Fruit fly (Drosophila melanogaster): ENCODE measurements around the gene CG7246.
A peak's percentile ranks its signal among the peaks of the same experiment; 100 is the strongest.

Gene CG7246

DNA sequence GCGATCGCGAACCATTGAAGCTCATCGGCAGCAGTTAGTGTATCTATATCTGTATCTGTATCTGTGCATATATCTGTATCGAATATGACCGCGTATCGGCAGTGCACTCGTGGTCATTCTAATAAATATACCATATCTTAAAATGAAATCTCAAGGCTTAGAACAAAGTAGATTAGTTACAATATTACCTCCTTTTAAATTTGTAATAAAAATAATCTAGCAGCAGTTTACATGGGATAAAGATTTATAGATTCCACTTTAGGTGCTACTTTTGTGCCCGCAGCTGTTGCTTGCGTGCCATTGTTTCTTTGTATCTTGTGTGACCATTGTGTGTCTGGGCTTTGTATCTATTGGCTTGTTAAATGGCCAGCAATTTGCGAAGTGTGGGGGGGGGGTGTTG lies 20.8 kb downstream of the CG7246 start (continued):
- TF ChIP-seq sc (optimal IDR thresholded peaks at IDR 0.05) (no peak), sc (GFP tag; optimal IDR thresholded peaks at IDR 0.05) (peak; percentile 11), CG3726 (GFP tag; IDR thresholded peaks at IDR 0.05) (peak; percentile 59; the same call in 1 of the 3 replicates), wor (GFP tag; IDR thresholded peaks at IDR 0.05) (peak; percentile 62), CG33557 (GFP tag; optimal IDR thresholded peaks at IDR 0.05) (no peak), CG15601 (tag; optimal IDR thresholded peaks at IDR 0.05) (peak; percentile 68), rib (GFP tag; IDR thresholded peaks at IDR 0.05) (no peak), tgo (GFP tag; IDR thresholded peaks at IDR 0.05) (peak; percentile 76), CG1529 (GFP tag; optimal IDR thresholded peaks at IDR 0.05) (peak; percentile 68), kay (GFP tag; optimal IDR thresholded peaks at IDR 0.05) (no peak), gce (GFP tag; IDR thresholded peaks at IDR 0.05) (peak; percentile 46; the same call in 1 of the 3 replicates), Nf-YB (GFP tag; optimal IDR thresholded peaks at IDR 0.05) (peak; percentile 56), vvl (GFP tag; IDR thresholded peaks at IDR 0.05) (peak; percentile 86), CG14710 (tag; optimal IDR thresholded peaks at IDR 0.05) (peak; percentile 43), Tbp (GFP tag; optimal IDR thresholded peaks at IDR 0.05) (no peak), dan (GFP tag; IDR thresholded peaks at IDR 0.05) (no peak), lmd (GFP tag; IDR thresholded peaks at IDR 0.05) (peak; percentile 76), kni (GFP tag; optimal IDR thresholded peaks at IDR 0.05) (no peak), Dad (GFP tag; optimal IDR thresholded peaks at IDR 0.05) (no peak), MBD-R2 (GFP tag; IDR thresholded peaks at IDR 0.05) (peak; percentile 25; the same call in 1 of the 2 replicates), CoRest (tag; optimal IDR thresholded peaks at IDR 0.05) (peak; percentile 82), CG43689 (GFP tag; IDR thresholded peaks at IDR 0.05) (peak; percentile 54), gcm2 (GFP tag; optimal IDR thresholded peaks at IDR 0.05) (peak; percentile 22), HLH4C (GFP tag; IDR thresholded peaks at IDR 0.05; ENCODE audit: partially characterized antibody) (no peak), lilli (GFP tag; optimal IDR thresholded peaks at IDR 0.05) (peak; percentile 53), yki (optimal IDR thresholded peaks at IDR 0.05) (no peak), Camta (GFP tag; optimal IDR thresholded peaks at IDR 0.05) (peak; percentile 52), CG14014 (GFP tag; IDR thresholded peaks at IDR 0.05) (peak; percentile 51; the same call in 1 of the 2 replicates), CG8290 (GFP tag; optimal IDR thresholded peaks at IDR 0.05) (no peak), CG8290 (tag; optimal IDR thresholded peaks at IDR 0.05) (no peak), ato (GFP tag; IDR thresholded peaks at IDR 0.05; ENCODE audit: partially characterized antibody) (no peak), BtbVII (GFP tag; optimal IDR thresholded peaks at IDR 0.05) (peak; percentile 44), CG8359 (GFP tag; optimal IDR thresholded peaks at IDR 0.05; ENCODE audit: borderline replicate concordance) (no peak), tin (GFP tag; optimal IDR thresholded peaks at IDR 0.05) (peak; percentile 52), pros (GFP tag; optimal IDR thresholded peaks at IDR 0.05) (no peak), Sry-β (GFP tag; optimal IDR thresholded peaks at IDR 0.05) (no peak), CG8765 (GFP tag; IDR thresholded peaks at IDR 0.05) (no peak), CG16863 (GFP tag; optimal IDR thresholded peaks at IDR 0.05) (peak; percentile 44), CG4404 (GFP tag; IDR thresholded peaks at IDR 0.05) (no peak), Antp (GFP tag; optimal IDR thresholded peaks at IDR 0.05) (peak; percentile 1), Max (GFP tag; optimal IDR thresholded peaks at IDR 0.05) (peak; percentile 20), run (tag; optimal IDR thresholded peaks at IDR 0.05) (peak; percentile 57), CG15073 (GFP tag; optimal IDR thresholded peaks at IDR 0.05) (no peak), CHES-1-like (GFP tag; optimal IDR thresholded peaks at IDR 0.05) (peak; percentile 6), jumu (GFP tag; optimal IDR thresholded peaks at IDR 0.05) (no peak), CG7786 (GFP tag; optimal IDR thresholded peaks at IDR 0.05) (peak; percentile 23), CG3065 (GFP tag; optimal IDR thresholded peaks at IDR 0.05) (no peak), ab (GFP tag; optimal IDR thresholded peaks at IDR 0.05) (peak; percentile 12), CG6765 (GFP tag; optimal IDR thresholded peaks at IDR 0.05) (no peak), Sox100B (GFP tag; optimal IDR thresholded peaks at IDR 0.05) (peak; percentile 70), CG15514 (GFP tag; optimal IDR thresholded peaks at IDR 0.05) (peak; percentile 59), dpn (GFP tag; optimal IDR thresholded peaks at IDR 0.05) (peak; percentile 44 to 74), vnd (GFP tag; IDR thresholded peaks at IDR 0.05; ENCODE audit: partially characterized antibody) (no peak)
